Worm (Caenorhabditis elegans): Measurements from ENCODE around the gene Y37E11AL.2.
A peak's percentile ranks its signal among the peaks of the same experiment; 100 is the strongest.

Gene Y37E11AL.2

ce11 chrIV:3701892-3702291, 3.6 kb downstream of the Y37E11AL.2 start, which contains the start of gene Y37E11AL.12:
Gene Y37E11AL.12, minus strand, starts transcription at chrIV:3701992.
- TF ChIP-seq ceh-83 (GFP tag; optimal IDR thresholded peaks at IDR 0.05) (no peak), nhr-2 (tag; optimal IDR thresholded peaks at IDR 0.05) (no peak), nhr-76 (tag; optimal IDR thresholded peaks at IDR 0.05) (no peak), sem-2 (GFP tag; optimal IDR thresholded peaks at IDR 0.05) (no peak), ceh-43 (GFP tag; optimal IDR thresholded peaks at IDR 0.05) (no peak), mep-1 (tag; optimal IDR thresholded peaks at IDR 0.05) (no peak), nhr-237 (tag; optimal IDR thresholded peaks at IDR 0.05) (no peak), pha-4 (tag; optimal IDR thresholded peaks at IDR 0.05) (no peak), blmp-1 (tag; optimal IDR thresholded peaks at IDR 0.05) (no peak), lin-13 (tag; optimal IDR thresholded peaks at IDR 0.05) (no peak), hlh-1 (tag; optimal IDR thresholded peaks at IDR 0.05) (no peak), mls-2 (tag; optimal IDR thresholded peaks at IDR 0.05) (no peak)

ce11 chrIV:3709200-3709599, 10.9 kb downstream of the Y37E11AL.2 start, which contains the start of gene Y37E11AL.1:
Gene Y37E11AL.1, plus strand, starts transcription at chrIV:3709500.
- TF ChIP-seq ces-1 (GFP tag; optimal IDR thresholded peaks at IDR 0.05) = no peak
- no peak for TF ChIP-seq nhr-28 (tag; optimal IDR thresholded peaks at IDR 0.05)

- TF ChIP-seq sptf-1 (tag; optimal IDR thresholded peaks at IDR 0.05) (no peak), nhr-28 (tag; optimal IDR thresholded peaks at IDR 0.05) (no peak), nhr-237 (tag; optimal IDR thresholded peaks at IDR 0.05) (no peak), unc-62 (GFP tag; optimal IDR thresholded peaks at IDR 0.05) (no peak), pha-4 (tag; optimal IDR thresholded peaks at IDR 0.05) (no peak), zip-8 (tag; optimal IDR thresholded peaks at IDR 0.05) (peak; percentile 94)
These were observed 12.4 kb downstream of the Y37E11AL.2 start for ce11 chrIV:3710737-3711136.

ce11 chrIV:3719057-3719456, 20.8 kb downstream of the Y37E11AL.2 start, which contains the start of gene Y37E11AM.3:
Gene Y37E11AM.3, minus strand, starts transcription at chrIV:3719157.
- TF ChIP-seq ces-1 (GFP tag; optimal IDR thresholded peaks at IDR 0.05) = no peak
- no peak for TF ChIP-seq ceh-39 (tag; optimal IDR thresholded peaks at IDR 0.05)
- TF ChIP-seq flh-1 (GFP tag; optimal IDR thresholded peaks at IDR 0.05) = no peak
- no peak for TF ChIP-seq ceh-83 (GFP tag; optimal IDR thresholded peaks at IDR 0.05)
- TF ChIP-seq lin-32 (GFP tag; optimal IDR thresholded peaks at IDR 0.05) = no peak
- no peak for TF ChIP-seq nhr-28 (tag; optimal IDR thresholded peaks at IDR 0.05)
- no peak for TF ChIP-seq snpc-4 (tag; optimal IDR thresholded peaks at IDR 0.05)
- no peak for TF ChIP-seq lsy-2 (tag; optimal IDR thresholded peaks at IDR 0.05)
- TF ChIP-seq hlh-1 (tag; optimal IDR thresholded peaks at IDR 0.05) = no peak
- no peak for TF ChIP-seq sptf-1 (tag; optimal IDR thresholded peaks at IDR 0.05)
- no peak for TF ChIP-seq sem-2 (GFP tag; optimal IDR thresholded peaks at IDR 0.05)
- no peak for TF ChIP-seq nhr-237 (tag; optimal IDR thresholded peaks at IDR 0.05)
- no peak for TF ChIP-seq M03D4.4 (tag; optimal IDR thresholded peaks at IDR 0.05)
- TF ChIP-seq lin-13 (tag; optimal IDR thresholded peaks at IDR 0.05) = no peak
- no peak for TF ChIP-seq elt-3 (tag; optimal IDR thresholded peaks at IDR 0.05)
- TF ChIP-seq ham-2 (GFP tag; optimal IDR thresholded peaks at IDR 0.05) = no peak

- TF ChIP-seq pha-4 (tag; optimal IDR thresholded peaks at IDR 0.05) (peak; percentile 72), M03D4.4 (tag; optimal IDR thresholded peaks at IDR 0.05) (no peak)
These were observed 22.3 kb downstream of the Y37E11AL.2 start for ce11 chrIV:3720644-3721043.

- TF ChIP-seq zip-8 (tag; optimal IDR thresholded peaks at IDR 0.05) (no peak), mls-2 (tag; optimal IDR thresholded peaks at IDR 0.05) (no peak), elt-1 (tag; optimal IDR thresholded peaks at IDR 0.05; ENCODE audit: borderline replicate concordance, insufficient read depth) (no peak), ztf-11 (tag; optimal IDR thresholded peaks at IDR 0.05) (no peak), nhr-2 (tag; optimal IDR thresholded peaks at IDR 0.05) (no peak), ceh-43 (GFP tag; optimal IDR thresholded peaks at IDR 0.05) (no peak), drap-1 (GFP tag; optimal IDR thresholded peaks at IDR 0.05) (no peak), M03D4.4 (tag; optimal IDR thresholded peaks at IDR 0.05) (no peak), tbx-8 (GFP tag; optimal IDR thresholded peaks at IDR 0.05) (no peak)
These were observed 23.7 kb downstream of the Y37E11AL.2 start for ce11 chrIV:3721973-3722372.
